Fruit fly (Drosophila melanogaster) whole organism, embryonic: ENCODE measurements around the gene Tip60.

Source experiments
- Adf1 ChIP-seq: fragments of 200-800 bp; sonication (Bioruptor generic); IDR thresholded peaks from 2 replicates; pipeline ENCODE4 v1.3.6; 2022; ENCODE audit warnings: missing biosample characterization, missing genetic modification characterization
- C15 ChIP-seq: fragments of 200-800 bp; sonication (Bioruptor generic); IDR thresholded peaks from 3 replicates; pipeline ENCODE4 v1.3.6; 2022; ENCODE audit warnings: missing biosample characterization, missing genetic modification characterization
- CG10431 ChIP-seq: fragments of 200-800 bp; sonication (Bioruptor generic); optimal IDR thresholded peaks from 3 replicates; lab custom pipeline; 2018; ENCODE audit warnings: missing biosample characterization, mild to moderate bottlenecking, missing genetic modification characterization
- CG11085 ChIP-seq: fragments of 200-800 bp; sonication (Bioruptor generic); IDR thresholded peaks from 2 replicates; pipeline ENCODE4 v1.3.6; 2022; ENCODE audit warnings: missing biosample characterization, missing genetic modification characterization
- CG12219 ChIP-seq: fragments of 200-800 bp; sonication (Bioruptor generic); optimal IDR thresholded peaks from 3 replicates; lab custom pipeline; 2018; ENCODE audit warnings: missing biosample characterization, mild to moderate bottlenecking, missing genetic modification characterization
- CG12942 ChIP-seq: fragments of 200-800 bp; sonication (Bioruptor generic); optimal IDR thresholded peaks from 3 replicates; lab custom pipeline; 2016; ENCODE audit warnings: missing biosample characterization, missing genetic modification characterization
- CG13296 ChIP-seq: fragments of 200-800 bp; sonication (Bioruptor generic); optimal IDR thresholded peaks from 3 replicates; lab custom pipeline; 2018; ENCODE audit warnings: missing biosample characterization, mild to moderate bottlenecking, missing genetic modification characterization
- CG15514 ChIP-seq: fragments of 200-800 bp; sonication (Bioruptor generic); optimal IDR thresholded peaks from 3 replicates; lab custom pipeline; 2017; ENCODE audit warnings: missing biosample characterization, missing genetic modification characterization, mild to moderate bottlenecking, moderate library complexity, missing genetic modification reagents
- CG15696 ChIP-seq: fragments of 200-800 bp; sonication (Bioruptor generic); optimal IDR thresholded peaks from 2 replicates; lab custom pipeline; 2019; ENCODE audit warnings: missing biosample characterization, mild to moderate bottlenecking, missing genetic modification characterization, moderate library complexity
- CG1603 ChIP-seq: fragments of 200-800 bp; sonication (Bioruptor generic); optimal IDR thresholded peaks from 2 replicates; lab custom pipeline; 2019; ENCODE audit warnings: missing biosample characterization, mild to moderate bottlenecking, missing genetic modification characterization, moderate library complexity
- CG16813 ChIP-seq: fragments of 200-800 bp; sonication (Bioruptor generic); IDR thresholded peaks from 3 replicates; pipeline ENCODE4 v1.3.6; 2022; ENCODE audit warnings: missing biosample characterization, missing genetic modification characterization; ENCODE audit not compliant: partially characterized antibody
- CG17328 ChIP-seq: fragments of 200-800 bp; sonication (Bioruptor generic); IDR thresholded peaks from 2 replicates; pipeline ENCODE4 v1.3.6; 2022; ENCODE audit warnings: missing biosample characterization, missing genetic modification characterization
- CG2116 ChIP-seq: fragments of 200-800 bp; sonication (Bioruptor generic); optimal IDR thresholded peaks from 3 replicates; lab custom pipeline; 2018; ENCODE audit warnings: missing biosample characterization, mild to moderate bottlenecking, missing genetic modification characterization
- CG2120 ChIP-seq: fragments of 200-800 bp; sonication (Bioruptor generic); optimal IDR thresholded peaks from 3 replicates; lab custom pipeline; 2016; ENCODE audit warnings: missing biosample characterization, missing genetic modification characterization
- CG31441 ChIP-seq: fragments of 200-800 bp; sonication (Bioruptor generic); IDR thresholded peaks from 2 replicates; pipeline ENCODE4 v1.3.6; 2022; ENCODE audit warnings: missing biosample characterization, missing genetic modification characterization
- CG32772 ChIP-seq: fragments of 200-800 bp; sonication (Bioruptor generic); IDR thresholded peaks from 2 replicates; pipeline ENCODE4 v1.3.6; 2022; ENCODE audit warnings: missing biosample characterization, missing genetic modification characterization
- CG3726 ChIP-seq: fragments of 200-800 bp; sonication (Bioruptor generic); IDR thresholded peaks from 3 replicates; pipeline ENCODE4, ENCODE4 v1.3.6; 2022; ENCODE audit warnings: missing biosample characterization, missing genetic modification characterization
- CG6791 ChIP-seq: fragments of 200-800 bp; sonication (Bioruptor generic); IDR thresholded peaks from 3 replicates; pipeline ENCODE4 v1.3.6; 2022; ENCODE audit warnings: missing biosample characterization, missing genetic modification characterization; ENCODE audit not compliant: partially characterized antibody
- Chrac-16 ChIP-seq: fragments of 200-800 bp; sonication (Bioruptor generic); optimal IDR thresholded peaks from 3 replicates; lab custom pipeline; 2016; ENCODE audit warnings: missing biosample characterization, missing genetic modification characterization
- Dbx ChIP-seq: fragments of 200-800 bp; sonication (Bioruptor generic); IDR thresholded peaks from 3 replicates; pipeline ENCODE4 v1.3.6; 2022; ENCODE audit warnings: missing biosample characterization, missing genetic modification characterization
- Dp ChIP-seq: fragments of 200-800 bp; sonication (Bioruptor generic); optimal IDR thresholded peaks from 2 replicates; lab custom pipeline; 2018; ENCODE audit warnings: missing biosample characterization, mild to moderate bottlenecking, missing genetic modification characterization, moderate library complexity
- E2f1 ChIP-seq: fragments of 200-800 bp; sonication (Bioruptor generic); IDR thresholded peaks from 2 replicates; pipeline ENCODE4 v1.3.6; 2022; ENCODE audit warnings: missing biosample characterization, missing genetic modification characterization
- Elba2 ChIP-seq: fragments of 200-800 bp; sonication (Bioruptor generic); optimal IDR thresholded peaks from 3 replicates; lab custom pipeline; 2016; ENCODE audit warnings: missing biosample characterization, missing genetic modification characterization
- GATAe ChIP-seq: fragments of 200-800 bp; sonication (Bioruptor generic); conservative IDR thresholded peaks from 2 replicates; pipeline ENCODE4 v1.3.6; 2022; ENCODE audit warnings: missing biosample characterization, missing genetic modification characterization
- Gug ChIP-seq: fragments of 200-800 bp; sonication (Bioruptor generic); IDR thresholded peaks from 4 replicates; pipeline ENCODE4 v1.3.6; 2022; ENCODE audit warnings: missing biosample characterization, missing genetic modification characterization
- HmgZ ChIP-seq: fragments of 200-800 bp; sonication (Bioruptor generic); optimal IDR thresholded peaks from 2 replicates; lab custom pipeline; 2018; ENCODE audit warnings: missing biosample characterization, mild to moderate bottlenecking, missing genetic modification characterization
- MBD-R2 ChIP-seq: fragments of 200-800 bp; sonication (Bioruptor generic); IDR thresholded peaks from 2 replicates; pipeline ENCODE4 v1.3.6; 2022; ENCODE audit warnings: missing biosample characterization, missing genetic modification characterization
- Med ChIP-seq: fragments of 200-800 bp; sonication (Bioruptor generic); peaks from one replicate; lab custom pipeline; 2016; ENCODE audit warnings: missing biosample characterization, missing genetic modification characterization, mild to moderate bottlenecking, inconsistent platforms, moderate library complexity
- Meics ChIP-seq: fragments of 200-800 bp; sonication (Bioruptor generic); optimal IDR thresholded peaks from 2 replicates; lab custom pipeline; 2017; ENCODE audit warnings: missing biosample characterization, mild to moderate bottlenecking, missing genetic modification characterization
- Myb ChIP-seq: fragments of 200-800 bp; sonication (Bioruptor generic); optimal IDR thresholded peaks from 2 replicates; lab custom pipeline; 2016; ENCODE audit warnings: missing biosample characterization, missing genetic modification characterization
- Oli ChIP-seq: fragments of 200-800 bp; sonication (Bioruptor generic); optimal IDR thresholded peaks from 2 replicates; lab custom pipeline; 2018; ENCODE audit warnings: missing biosample characterization, mild to moderate bottlenecking, missing genetic modification characterization, moderate library complexity
- Sin3A ChIP-seq: fragments of >200 bp; optimal IDR thresholded peaks from 2 replicates; lab custom pipeline; 2018
- Sry-δ ChIP-seq: fragments of 200-800 bp; sonication (Bioruptor generic); optimal IDR thresholded peaks from 2 replicates; lab custom pipeline; 2016; ENCODE audit warnings: missing biosample characterization, missing genetic modification characterization
- az2 ChIP-seq: fragments of 200-800 bp; sonication (Bioruptor generic); optimal IDR thresholded peaks from 3 replicates; lab custom pipeline; 2016; ENCODE audit warnings: missing biosample characterization, missing genetic modification characterization
- bbx ChIP-seq: fragments of 200-800 bp; sonication (Bioruptor generic); IDR thresholded peaks from 2 replicates; pipeline ENCODE4 v1.3.6; 2022; ENCODE audit warnings: missing biosample characterization, missing genetic modification characterization; ENCODE audit not compliant: partially characterized antibody
- chinmo ChIP-seq: fragments of 200-800 bp; sonication (Bioruptor generic); IDR thresholded peaks from 4 replicates; pipeline ENCODE4 v1.3.6; 2022; ENCODE audit warnings: missing biosample characterization, missing genetic modification characterization; ENCODE audit not compliant: partially characterized antibody
- corto ChIP-seq: fragments of 200-800 bp; sonication (Bioruptor generic); optimal IDR thresholded peaks from 2 replicates; lab custom pipeline; 2016; ENCODE audit warnings: missing biosample characterization, mild to moderate bottlenecking, missing genetic modification characterization, moderate library complexity
- dysf ChIP-seq: fragments of 200-800 bp; sonication (Bioruptor generic); IDR thresholded peaks from 3 replicates; pipeline ENCODE4 v1.3.6; 2022; ENCODE audit warnings: missing biosample characterization, missing genetic modification characterization
- fd3F ChIP-seq: fragments of 200-800 bp; sonication (Bioruptor generic); optimal IDR thresholded peaks from 2 replicates; lab custom pipeline; 2018; ENCODE audit warnings: missing biosample characterization, mild to moderate bottlenecking, missing genetic modification characterization, moderate library complexity
- hb ChIP-seq: fragments of 200-800 bp; sonication (Bioruptor generic); IDR thresholded peaks from 3 replicates; pipeline ENCODE4 v1.3.6; 2022; ENCODE audit warnings: missing biosample characterization, missing genetic modification characterization; ENCODE audit not compliant: partially characterized antibody
- hkb ChIP-seq, 2 experiments: fragments of 200-800 bp in 1 of 2; fragments of >200 bp in 1 of 2; sonication (Bioruptor generic) in 1 of 2; IDR thresholded peaks in 1 of 2; optimal IDR thresholded peaks in 1 of 2; 2 replicates each; pipeline versions ENCODE4 v1.3.6 to Lab custom; 2017 to 2022; ENCODE audit warnings: missing biosample characterization in 1 of 2, missing genetic modification characterization in 1 of 2
- ind ChIP-seq: fragments of 200-800 bp; sonication (Bioruptor generic); optimal IDR thresholded peaks from 3 replicates; lab custom pipeline; 2016; ENCODE audit warnings: missing biosample characterization, missing genetic modification characterization
- kay ChIP-seq: fragments of 200-800 bp; sonication (Bioruptor generic); optimal IDR thresholded peaks from 2 replicates; lab custom pipeline; 2016; ENCODE audit warnings: missing biosample characterization, missing genetic modification characterization
- kni ChIP-seq: fragments of 200-800 bp; sonication (Bioruptor generic); optimal IDR thresholded peaks from 3 replicates; lab custom pipeline; 2017; ENCODE audit warnings: mild to moderate bottlenecking, missing biosample characterization, missing genetic modification reagents, missing genetic modification characterization
- nerfin-2 ChIP-seq: fragments of 200-800 bp; sonication (Bioruptor generic); IDR thresholded peaks from 2 replicates; pipeline ENCODE4 v1.3.6; 2022; ENCODE audit warnings: missing biosample characterization, missing genetic modification characterization; ENCODE audit not compliant: partially characterized antibody
- peb ChIP-seq: fragments of 200-800 bp; sonication (Bioruptor generic); IDR thresholded peaks from 2 replicates; pipeline ENCODE4 v1.3.6; 2022; ENCODE audit warnings: missing biosample characterization, missing genetic modification characterization
- pzg ChIP-seq: fragments of 200-800 bp; sonication (Bioruptor generic); optimal IDR thresholded peaks from 3 replicates; lab custom pipeline; 2018; ENCODE audit warnings: missing biosample characterization, mild to moderate bottlenecking, missing genetic modification characterization, moderate library complexity
- ro ChIP-seq: fragments of 200-800 bp; sonication (Bioruptor generic); IDR thresholded peaks from 2 replicates; pipeline ENCODE4 v1.3.6; 2022; ENCODE audit warnings: missing biosample characterization, missing genetic modification characterization
- sens ChIP-seq: fragments of 200-800 bp; sonication (Bioruptor generic); peaks from one replicate; lab custom pipeline; 2016; ENCODE audit warnings: missing biosample characterization, missing genetic modification characterization
- slbo ChIP-seq: fragments of 200-800 bp; sonication (Bioruptor generic); IDR thresholded peaks from 2 replicates; pipeline ENCODE4 v1.3.6; 2022; ENCODE audit warnings: missing biosample characterization, missing genetic modification characterization
- vnd ChIP-seq: fragments of 200-800 bp; sonication (Bioruptor generic); IDR thresholded peaks from 3 replicates; pipeline ENCODE4 v1.3.6; 2022; ENCODE audit warnings: missing biosample characterization, missing genetic modification characterization; ENCODE audit not compliant: partially characterized antibody

Gene Tip60

DNA sequence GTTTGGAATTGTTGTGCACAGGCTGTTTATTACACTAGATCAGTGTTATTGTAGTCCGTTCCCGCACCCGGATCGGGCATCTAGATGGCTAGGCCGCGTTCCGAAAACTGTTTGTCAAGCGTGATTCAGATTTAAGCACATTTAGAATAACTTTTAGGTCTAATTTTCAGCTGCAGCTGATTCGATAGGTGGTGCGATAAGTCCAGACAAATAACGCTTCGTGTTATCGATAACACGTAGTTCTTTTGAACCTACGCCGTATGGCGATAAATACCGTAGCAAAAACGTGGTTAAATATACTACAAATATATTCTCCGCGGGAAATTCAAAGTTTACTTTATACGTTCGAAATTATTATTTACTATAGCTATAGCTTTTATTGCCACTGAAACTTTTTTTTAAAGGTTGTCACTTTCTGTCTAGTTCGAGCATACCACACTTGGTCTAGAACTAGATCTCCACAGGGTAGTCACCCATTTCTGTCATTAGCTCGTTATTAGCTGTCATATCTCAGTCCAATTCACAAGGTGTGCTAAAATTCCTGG, 16.4 kb downstream of the Tip60 start, which contains the start of the genes Cmtr1 and CG15375:
Cmtr1 (minus strand) TSS at position 208 of the 545 bp plus-strand sequence.
CG15375 (plus strand) TSS at position 495 of the 545 bp plus-strand sequence.
- TF ChIP-seq HmgZ (peak; percentile 7), Sin3A (lab: Kevin White, UChicago) (peak; percentile 2), vnd (GFP tag; lab: Robert Waterston, UW) (peak; percentile 71), Sry-δ (peak; percentile 78), Chrac-16 (GFP tag; lab: Kevin White, UChicago) (no peak), CG13296 (no peak), Med (GFP tag; lab: Kevin White, UChicago) (peak; percentile 25), hkb (optimal IDR thresholded peaks at IDR 0.05; lab: Kevin White, UChicago) (no peak), hkb (GFP tag; IDR thresholded peaks at IDR 0.05; lab: Robert Waterston, UW) (no peak), slbo (no peak), CG12219 (GFP tag; lab: Kevin White, UChicago) (no peak), GATAe (GFP tag; lab: Robert Waterston, UW) (no peak), CG31441 (GFP tag; lab: Robert Waterston, UW) (no peak), Gug (GFP tag; lab: Robert Waterston, UW) (no peak), MBD-R2 (GFP tag; lab: Robert Waterston, UW) (peak; percentile 63), dysf (GFP tag; lab: Robert Waterston, UW) (no peak), peb (GFP tag; lab: Robert Waterston, UW) (no peak), CG1603 (tag; lab: Kevin White, UChicago) (peak; percentile 57), Dbx (GFP tag; lab: Robert Waterston, UW) (no peak), CG2120 (GFP tag; lab: Kevin White, UChicago) (no peak), Elba2 (GFP tag; lab: Kevin White, UChicago) (no peak), Meics (GFP tag; lab: Kevin White, UChicago) (no peak), Adf1 (GFP tag; lab: Robert Waterston, UW) (no peak), Dp (peak; percentile 85), CG6791 (GFP tag; lab: Robert Waterston, UW) (peak; percentile 80), CG3726 (GFP tag; lab: Robert Waterston, UW) (no peak), az2 (GFP tag; lab: Kevin White, UChicago) (no peak), CG2116 (GFP tag; lab: Kevin White, UChicago) (peak; percentile 77), Oli (no peak), CG15696 (tag; lab: Kevin White, UChicago) (no peak), ro (no peak), CG12942 (GFP tag; lab: Kevin White, UChicago) (no peak), kay (GFP tag; lab: Kevin White, UChicago) (no peak), bbx (GFP tag; lab: Robert Waterston, UW) (peak; percentile 85), CG10431 (GFP tag; lab: Kevin White, UChicago) (no peak), sens (GFP tag; lab: Kevin White, UChicago) (peak; percentile 53), kni (GFP tag; lab: Kevin White, UChicago) (no peak), CG15514 (GFP tag; lab: Kevin White, UChicago) (peak; percentile 98), E2f1 (no peak), CG11085 (no peak), C15 (GFP tag; lab: Robert Waterston, UW) (no peak), CG32772 (GFP tag; lab: Robert Waterston, UW) (no peak), fd3F (GFP tag; lab: Kevin White, UChicago) (no peak), CG16813 (peak; percentile 73), nerfin-2 (GFP tag; lab: Robert Waterston, UW) (peak; percentile 68), corto (GFP tag; lab: Kevin White, UChicago) (no peak), CG17328 (GFP tag; lab: Robert Waterston, UW) (no peak), chinmo (GFP tag; lab: Robert Waterston, UW) (peak; percentile 74; the same call in 3 of the 4 replicates), pzg (peak; percentile 80), hb (GFP tag; lab: Robert Waterston, UW) (peak; percentile 72; the same call in 2 of the 3 replicates), Myb (GFP tag; lab: Kevin White, UChicago) (peak; percentile 12), ind (GFP tag; lab: Kevin White, UChicago) (no peak)
